Fruit fly (Drosophila melanogaster) whole organism, embryonic: Measurements from ENCODE around the gene Syt7.
A peak's percentile ranks its signal among the peaks of the same experiment; 100 is the strongest.

Experiments used
- CG1024 ChIP-seq: fragments of 200-800 bp; sonication (Bioruptor generic); IDR thresholded peaks from 2 replicates; pipeline ENCODE4 v1.3.6; 2022; ENCODE audit warnings: missing biosample characterization, missing genetic modification characterization
- CG10366 ChIP-seq: fragments of 200-800 bp; sonication (Bioruptor generic); IDR thresholded peaks from 2 replicates; pipeline ENCODE4 v1.3.6; 2022; ENCODE audit warnings: missing biosample characterization, missing genetic modification characterization
- CG10543 ChIP-seq: fragments of 200-800 bp; sonication (Bioruptor generic); optimal IDR thresholded peaks from 3 replicates; lab custom pipeline; 2017; ENCODE audit warnings: missing biosample characterization, mild to moderate bottlenecking, missing genetic modification characterization, moderate library complexity
- CG11504 ChIP-seq: fragments of 200-800 bp; sonication (Bioruptor generic); optimal IDR thresholded peaks from 3 replicates; lab custom pipeline; 2019; ENCODE audit warnings: missing biosample characterization, mild to moderate bottlenecking, missing genetic modification characterization, moderate library complexity
- CG11723 ChIP-seq: fragments of 200-800 bp; sonication (Bioruptor generic); optimal IDR thresholded peaks from 2 replicates; lab custom pipeline; 2017; ENCODE audit warnings: missing biosample characterization, mild to moderate bottlenecking, missing genetic modification characterization
- CG12744 ChIP-seq: fragments of 200-800 bp; sonication (Bioruptor generic); optimal IDR thresholded peaks from 2 replicates; lab custom pipeline; 2016; ENCODE audit warnings: missing biosample characterization, missing genetic modification characterization
- CG12942 ChIP-seq: fragments of 200-800 bp; sonication (Bioruptor generic); optimal IDR thresholded peaks from 3 replicates; lab custom pipeline; 2016; ENCODE audit warnings: missing biosample characterization, missing genetic modification characterization
- CG13775 ChIP-seq: fragments of 200-800 bp; sonication (Bioruptor generic); optimal IDR thresholded peaks from 3 replicates; lab custom pipeline; 2017; ENCODE audit warnings: missing biosample characterization, mild to moderate bottlenecking, missing genetic modification characterization
- CG1603 ChIP-seq: fragments of 200-800 bp; sonication (Bioruptor generic); optimal IDR thresholded peaks from 2 replicates; lab custom pipeline; 2019; ENCODE audit warnings: missing biosample characterization, mild to moderate bottlenecking, missing genetic modification characterization, moderate library complexity
- CG16813 ChIP-seq: fragments of 200-800 bp; sonication (Bioruptor generic); IDR thresholded peaks from 3 replicates; pipeline ENCODE4 v1.3.6; 2022; ENCODE audit warnings: missing biosample characterization, missing genetic modification characterization; ENCODE audit not compliant: partially characterized antibody
- CG18764 ChIP-seq: fragments of 200-800 bp; sonication (Bioruptor generic); optimal IDR thresholded peaks from 3 replicates; lab custom pipeline; 2016; ENCODE audit warnings: missing biosample characterization, missing genetic modification characterization
- CG2120 ChIP-seq: fragments of 200-800 bp; sonication (Bioruptor generic); optimal IDR thresholded peaks from 3 replicates; lab custom pipeline; 2016; ENCODE audit warnings: missing biosample characterization, missing genetic modification characterization
- CG3281 ChIP-seq: fragments of 200-800 bp; sonication (Bioruptor generic); optimal IDR thresholded peaks from 3 replicates; lab custom pipeline; 2017; ENCODE audit warnings: missing biosample characterization, mild to moderate bottlenecking, missing genetic modification characterization
- CG4328 ChIP-seq: fragments of 200-800 bp; sonication (Bioruptor generic); optimal IDR thresholded peaks from 3 replicates; lab custom pipeline; 2017; ENCODE audit warnings: missing biosample characterization, missing genetic modification reagents, missing genetic modification characterization
- CG4617 ChIP-seq: fragments of 200-800 bp; sonication (Bioruptor generic); optimal IDR thresholded peaks from 3 replicates; lab custom pipeline; 2016; ENCODE audit warnings: missing biosample characterization, missing genetic modification characterization, borderline replicate concordance
- CG7357 ChIP-seq: fragments of 200-800 bp; sonication (Bioruptor generic); IDR thresholded peaks from 3 replicates; pipeline ENCODE4 v1.3.6; 2022; ENCODE audit warnings: missing biosample characterization, missing genetic modification characterization
- CG7963 ChIP-seq: fragments of 200-800 bp; sonication (Bioruptor generic); IDR thresholded peaks from 3 replicates; pipeline ENCODE4 v1.3.6; 2022; ENCODE audit warnings: missing biosample characterization, missing genetic modification characterization; ENCODE audit not compliant: partially characterized antibody
- CG8089 ChIP-seq: fragments of 200-800 bp; sonication (Bioruptor generic); optimal IDR thresholded peaks from 3 replicates; lab custom pipeline; 2016; ENCODE audit warnings: missing biosample characterization, missing genetic modification characterization
- CG8290 ChIP-seq, 3 experiments: fragments of 200-800 bp; sonication (Bioruptor generic); optimal IDR thresholded peaks; 2 replicates each; lab custom pipeline; 2016 to 2019; ENCODE audit warnings: missing biosample characterization in 3 of 3, missing genetic modification characterization in 3 of 3, mild to moderate bottlenecking in 2 of 3, moderate library complexity in 1 of 3
- CG9817 ChIP-seq: fragments of 200-800 bp; sonication (Bioruptor generic); optimal IDR thresholded peaks from 2 replicates; lab custom pipeline; 2018; ENCODE audit warnings: missing biosample characterization, mild to moderate bottlenecking, missing genetic modification characterization, moderate library complexity
- Chrac-16 ChIP-seq: fragments of 200-800 bp; sonication (Bioruptor generic); optimal IDR thresholded peaks from 3 replicates; lab custom pipeline; 2016; ENCODE audit warnings: missing biosample characterization, missing genetic modification characterization
- Dfd ChIP-seq, 2 experiments: fragments of >200 bp; optimal IDR thresholded peaks; 2 replicates each; lab custom pipeline; 2017; ENCODE audit warnings: missing biosample characterization in 2 of 2, missing genetic modification characterization in 2 of 2
- HLH4C ChIP-seq: fragments of 200-800 bp; sonication (Bioruptor generic); IDR thresholded peaks from 3 replicates; pipeline ENCODE4 v1.3.6; 2022; ENCODE audit warnings: missing biosample characterization, missing genetic modification characterization; ENCODE audit not compliant: partially characterized antibody
- NK7.1 ChIP-seq: fragments of 200-800 bp; sonication (Bioruptor generic); optimal IDR thresholded peaks from 3 replicates; lab custom pipeline; 2016; ENCODE audit warnings: missing biosample characterization, missing genetic modification characterization
- Ravus ChIP-seq: fragments of 200-800 bp; sonication (Bioruptor generic); IDR thresholded peaks from 2 replicates; pipeline ENCODE4 v1.3.6; 2022; ENCODE audit warnings: missing biosample characterization, missing genetic modification characterization
- Scr ChIP-seq: fragments of 200-800 bp; sonication (Bioruptor generic); IDR thresholded peaks from 2 replicates; pipeline ENCODE4 v1.3.6; 2022; ENCODE audit warnings: missing biosample characterization, missing genetic modification characterization; ENCODE audit not compliant: partially characterized antibody
- Six4 ChIP-seq: fragments of 200-800 bp; sonication (Bioruptor generic); optimal IDR thresholded peaks from 2 replicates; lab custom pipeline; 2016; ENCODE audit warnings: missing biosample characterization, missing genetic modification characterization
- Taf1 ChIP-seq: fragments of 200-800 bp; sonication (Bioruptor generic); IDR thresholded peaks from 2 replicates; pipeline ENCODE4 v1.3.6; 2022; ENCODE audit warnings: missing biosample characterization, missing genetic modification characterization
- YL-1 ChIP-seq: fragments of 200-800 bp; sonication (Bioruptor generic); optimal IDR thresholded peaks from 3 replicates; lab custom pipeline; 2017; ENCODE audit warnings: missing biosample characterization, mild to moderate bottlenecking, missing genetic modification characterization
- bigmax ChIP-seq: fragments of 200-800 bp; sonication (Bioruptor generic); optimal IDR thresholded peaks from 2 replicates; lab custom pipeline; 2018; ENCODE audit warnings: missing biosample characterization, mild to moderate bottlenecking, missing genetic modification characterization
- chn ChIP-seq: fragments of 200-800 bp; sonication (Bioruptor generic); optimal IDR thresholded peaks from 2 replicates; lab custom pipeline; 2016; ENCODE audit warnings: missing biosample characterization, missing genetic modification characterization
- her ChIP-seq: fragments of 200-800 bp; sonication (Bioruptor generic); optimal IDR thresholded peaks from 2 replicates; lab custom pipeline; 2016; ENCODE audit warnings: missing biosample characterization, missing genetic modification characterization
- lola ChIP-seq, 3 experiments: fragments of >200 bp in 2 of 3; fragments of 200-800 bp in 1 of 3; sonication (Bioruptor generic) in 1 of 3; optimal IDR thresholded peaks; 2 replicates each; lab custom pipeline; 2017 to 2019; ENCODE audit warnings: missing biosample characterization in 3 of 3, missing genetic modification characterization in 3 of 3, mild to moderate bottlenecking in 1 of 3, moderate library complexity in 1 of 3
- nmo ChIP-seq: fragments of 200-800 bp; sonication (Bioruptor generic); optimal IDR thresholded peaks from 2 replicates; lab custom pipeline; 2018; ENCODE audit warnings: missing biosample characterization, mild to moderate bottlenecking, missing genetic modification characterization, moderate library complexity
- pum ChIP-seq: fragments of 200-800 bp; sonication (Bioruptor generic); optimal IDR thresholded peaks from 2 replicates; lab custom pipeline; 2016; ENCODE audit warnings: missing biosample characterization, missing genetic modification characterization
- pzg ChIP-seq: fragments of 200-800 bp; sonication (Bioruptor generic); optimal IDR thresholded peaks from 3 replicates; lab custom pipeline; 2018; ENCODE audit warnings: missing biosample characterization, mild to moderate bottlenecking, missing genetic modification characterization, moderate library complexity
- sc ChIP-seq, 3 experiments: fragments of >200 bp in 2 of 3; fragments of 200-800 bp in 1 of 3; sonication (Bioruptor generic) in 1 of 3; optimal IDR thresholded peaks; 2 replicates in 2 of 3; 3 replicates in 1 of 3; lab custom pipeline; 2017; ENCODE audit warnings: mild to moderate bottlenecking in 1 of 3, missing biosample characterization in 1 of 3, missing genetic modification characterization in 1 of 3, missing genetic modification reagents in 1 of 3
- stwl ChIP-seq: fragments of 200-800 bp; sonication (Bioruptor generic); optimal IDR thresholded peaks from 3 replicates; lab custom pipeline; 2018; ENCODE audit warnings: missing biosample characterization, mild to moderate bottlenecking, missing genetic modification characterization, moderate library complexity
- tap ChIP-seq: fragments of 200-800 bp; optimal IDR thresholded peaks from 3 replicates; lab custom pipeline; 2019; ENCODE audit warnings: missing biosample characterization, mild to moderate bottlenecking, missing genetic modification characterization, moderate library complexity
- vfl ChIP-seq: fragments of 200-800 bp; sonication (Bioruptor generic); optimal IDR thresholded peaks from 2 replicates; lab custom pipeline; 2016; ENCODE audit warnings: missing biosample characterization, missing genetic modification characterization
- zen ChIP-seq: fragments of 200-800 bp; sonication (Bioruptor generic); optimal IDR thresholded peaks from 3 replicates; lab custom pipeline; 2018; ENCODE audit warnings: missing biosample characterization, mild to moderate bottlenecking, missing genetic modification characterization, moderate library complexity
- zf30C ChIP-seq: fragments of 200-800 bp; sonication (Bioruptor generic); optimal IDR thresholded peaks from 3 replicates; lab custom pipeline; 2018; ENCODE audit warnings: missing biosample characterization, mild to moderate bottlenecking, missing genetic modification characterization
- zfh2 ChIP-seq: fragments of 200-800 bp; sonication (Bioruptor generic); optimal IDR thresholded peaks from 2 replicates; lab custom pipeline; 2016; ENCODE audit warnings: missing biosample characterization, missing genetic modification characterization

Syt7 gene

DNA sequence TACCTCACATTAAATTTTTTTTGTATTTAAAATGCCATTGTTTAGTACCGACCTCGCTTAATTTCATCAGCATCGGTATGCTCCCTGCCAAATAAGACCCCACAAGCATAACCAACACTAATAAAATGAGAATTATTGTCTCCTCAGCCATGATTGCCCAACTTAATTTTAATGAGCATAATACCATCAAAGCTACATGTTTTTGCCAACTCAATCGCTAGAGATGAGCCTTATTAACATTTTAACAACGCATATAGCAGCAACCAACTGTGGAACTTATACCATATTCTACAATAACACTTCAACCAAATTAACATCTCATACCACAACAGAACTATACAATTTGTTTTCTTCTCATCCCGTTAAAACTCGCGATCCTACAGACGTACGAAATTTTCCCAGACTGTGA is 7.4 kb upstream of the Syt7 start, which contains the start of gene Zip102B (continued):
- TF ChIP-seq Chrac-16 (GFP tag; lab: Kevin White, UChicago) = no peak
- no peak for TF ChIP-seq pum (GFP tag; lab: Kevin White, UChicago)
- TF ChIP-seq CG13775 (GFP tag; lab: Kevin White, UChicago) = no peak
- peak in 1 of 3 experiments; percentile 95 for TF ChIP-seq lola (GFP tag; optimal IDR thresholded peaks at IDR 0.05; lab: Kevin White, UChicago)
- no peak for TF ChIP-seq zfh2 (GFP tag; lab: Kevin White, UChicago)
- no peak for TF ChIP-seq CG8290 (GFP tag; optimal IDR thresholded peaks at IDR 0.05; lab: Kevin White, UChicago)
- TF ChIP-seq CG8290 (tag; optimal IDR thresholded peaks at IDR 0.05; lab: Kevin White, UChicago) = peak in 1 of 2 experiments; percentile 49
- TF ChIP-seq Dfd (GFP tag; optimal IDR thresholded peaks at IDR 0.05; lab: Kevin White, UChicago) = peak in 1 of 2 experiments; percentile 46
- peak; percentile 97 for TF ChIP-seq CG7357
- peak; percentile 95 for TF ChIP-seq CG1603
- peak; percentile 55 for TF ChIP-seq pzg (GFP tag; lab: Kevin White, UChicago)
- TF ChIP-seq Six4 (GFP tag; lab: Kevin White, UChicago) = no peak
- TF ChIP-seq nmo (GFP tag; lab: Kevin White, UChicago) = peak; percentile 12
- TF ChIP-seq CG4617 = peak; percentile 73
- TF ChIP-seq tap (tag; lab: Kevin White, UChicago) = no peak
- TF ChIP-seq CG10366 (GFP tag; lab: Robert Waterston, UW) = no peak
- TF ChIP-seq CG1024 (GFP tag; lab: Robert Waterston, UW) = peak; percentile 97
- no peak for TF ChIP-seq Taf1 (GFP tag; lab: Robert Waterston, UW)

dm6 chr4:310670-311069 is 4.4 kb upstream of the Syt7 start:
- TF ChIP-seq CG10543 (GFP tag; lab: Kevin White, UChicago) (no peak), NK7.1 (GFP tag; lab: Kevin White, UChicago) (no peak), CG12744 (GFP tag; lab: Kevin White, UChicago) (no peak), CG7963 (GFP tag; lab: Robert Waterston, UW) (0 out of 3 replicates have a peak, but pooled peaks have one; percentile 53), CG18764 (GFP tag; lab: Kevin White, UChicago) (no peak), sc (optimal IDR thresholded peaks at IDR 0.05; lab: Kevin White, UChicago) (no peak), sc (GFP tag; optimal IDR thresholded peaks at IDR 0.05; lab: Kevin White, UChicago) (no peak), CG4328 (GFP tag; lab: Kevin White, UChicago) (no peak), CG3281 (no peak), chn (no peak), YL-1 (GFP tag; lab: Kevin White, UChicago) (no peak), tap (tag; lab: Kevin White, UChicago) (no peak), bigmax (no peak), stwl (tag; lab: Kevin White, UChicago) (no peak), Ravus (GFP tag; lab: Robert Waterston, UW) (no peak), CG2120 (no peak), vfl (no peak), CG9817 (no peak), CG8089 (GFP tag; lab: Kevin White, UChicago) (no peak), HLH4C (GFP tag; lab: Robert Waterston, UW) (peak; percentile 72), CG16813 (GFP tag; lab: Robert Waterston, UW) (peak; percentile 44; the same call in 1 of the 3 replicates), zen (no peak), CG12942 (GFP tag; lab: Kevin White, UChicago) (no peak), Scr (GFP tag; lab: Robert Waterston, UW) (peak; percentile 51; the same call in 1 of the 2 replicates), CG11504 (tag; lab: Kevin White, UChicago) (no peak), zf30C (no peak), her (no peak), CG11723 (GFP tag; lab: Kevin White, UChicago) (no peak)
